Fruit fly (Drosophila melanogaster) whole organism, wandering third instar larva: ENCODE results near the gene BtbVII.

ENCODE experiments used
- Abd-B ChIP-seq: fragments of >200 bp; optimal IDR thresholded peaks from 2 replicates; lab custom pipeline; 2017; ENCODE audit warnings: missing biosample characterization, missing genetic modification characterization
- CG32264 ChIP-seq: fragments of 200-800 bp; sonication (Bioruptor generic); optimal IDR thresholded peaks from 2 replicates; lab custom pipeline; 2016; ENCODE audit warnings: missing biosample characterization, missing genetic modification characterization
- CG9705 ChIP-seq: fragments of 200-800 bp; sonication (Bioruptor generic); optimal IDR thresholded peaks from 2 replicates; lab custom pipeline; 2018; ENCODE audit warnings: missing biosample characterization, mild to moderate bottlenecking, missing genetic modification characterization
- CrebA ChIP-seq: fragments of 200-800 bp; sonication (Bioruptor generic); optimal IDR thresholded peaks from 2 replicates; lab custom pipeline; 2016; ENCODE audit warnings: missing biosample characterization, mild to moderate bottlenecking, missing genetic modification characterization, borderline replicate concordance
- Dfd ChIP-seq: fragments of >200 bp; optimal IDR thresholded peaks from 2 replicates; lab custom pipeline; 2017; ENCODE audit warnings: missing biosample characterization, missing genetic modification characterization
- Dif ChIP-seq: fragments of 200-275, 200-300 bp; sonication (Bioruptor generic); optimal IDR thresholded peaks from 2 replicates; lab custom pipeline; 2018; ENCODE audit warnings: missing biosample characterization, missing genetic modification characterization; ENCODE audit not compliant: partially characterized antibody
- GATAd ChIP-seq: sonication (Bioruptor generic); optimal IDR thresholded peaks from 2 replicates; lab custom pipeline; 2016; ENCODE audit warnings: missing biosample characterization, missing genetic modification characterization
- HLH106 ChIP-seq: fragments of 200-800 bp; optimal IDR thresholded peaks from 3 replicates; lab custom pipeline; 2019; ENCODE audit warnings: missing biosample characterization, mild to moderate bottlenecking, missing genetic modification characterization, moderate library complexity
- Hnf4 ChIP-seq: fragments of 200-800 bp; sonication (Bioruptor generic); optimal IDR thresholded peaks from 2 replicates; lab custom pipeline; 2016; ENCODE audit warnings: missing biosample characterization, mild to moderate bottlenecking, missing genetic modification characterization
- Hr78 ChIP-seq: fragments of >200 bp; optimal IDR thresholded peaks from 2 replicates; lab custom pipeline; 2017; ENCODE audit warnings: missing biosample characterization, missing genetic modification characterization
- Hr83 ChIP-seq: fragments of 200-300 bp; sonication (Bioruptor generic); optimal IDR thresholded peaks from 2 replicates; lab custom pipeline; 2016; ENCODE audit warnings: missing biosample characterization, mild to moderate bottlenecking, missing genetic modification characterization, moderate library complexity; ENCODE audit not compliant: poor library complexity, severe bottlenecking
- Jra ChIP-seq: sonication (Bioruptor generic); optimal IDR thresholded peaks from 2 replicates; lab custom pipeline; 2016; ENCODE audit warnings: missing biosample characterization, missing genetic modification characterization
- Mio ChIP-seq: sonication (Bioruptor generic); optimal IDR thresholded peaks from 2 replicates; lab custom pipeline; 2016; ENCODE audit warnings: missing biosample characterization, missing genetic modification characterization
- N ChIP-seq: fragments of >200 bp; optimal IDR thresholded peaks from 2 replicates; lab custom pipeline; 2018; ENCODE audit warnings: missing biosample characterization, missing external identifiers, missing genetic modification characterization
- OdsH ChIP-seq: fragments of 200-800 bp; sonication (Bioruptor generic); optimal IDR thresholded peaks from 2 replicates; lab custom pipeline; 2016; ENCODE audit warnings: missing biosample characterization, mild to moderate bottlenecking, missing genetic modification characterization
- Rel ChIP-seq, 2 experiments: fragments of 200-800 bp; sonication (Bioruptor generic) in 1 of 2; optimal IDR thresholded peaks; 2 replicates in 1 of 2; 3 replicates in 1 of 2; lab custom pipeline; 2016 to 2019; ENCODE audit warnings: mild to moderate bottlenecking in 2 of 2, missing biosample characterization in 2 of 2, missing genetic modification characterization in 2 of 2, moderate library complexity in 1 of 2
- Sp1 ChIP-seq: fragments of 200-800 bp; sonication (Bioruptor generic); optimal IDR thresholded peaks from 3 replicates; lab custom pipeline; 2019; ENCODE audit warnings: missing biosample characterization, mild to moderate bottlenecking, missing genetic modification characterization, moderate library complexity
- Vsx2 ChIP-seq: fragments of 200-300, 225-300 bp; sonication (Bioruptor generic); optimal IDR thresholded peaks from 2 replicates; lab custom pipeline; 2018; ENCODE audit warnings: missing biosample characterization, missing genetic modification characterization; ENCODE audit not compliant: partially characterized antibody
- br ChIP-seq: fragments of 200-800 bp; sonication (Bioruptor generic); optimal IDR thresholded peaks from 2 replicates; lab custom pipeline; 2016; ENCODE audit warnings: missing biosample characterization, missing genetic modification characterization
- brk ChIP-seq: fragments of 200-800 bp; sonication (Bioruptor generic); optimal IDR thresholded peaks from 2 replicates; lab custom pipeline; 2016; ENCODE audit warnings: missing biosample characterization, mild to moderate bottlenecking, missing genetic modification characterization
- dmrt93B ChIP-seq: fragments of 200-800 bp; sonication (Bioruptor generic); optimal IDR thresholded peaks from 2 replicates; lab custom pipeline; 2018; ENCODE audit warnings: missing biosample characterization, mild to moderate bottlenecking, missing genetic modification characterization
- dsf ChIP-seq: sonication (Bioruptor generic); optimal IDR thresholded peaks from 2 replicates; lab custom pipeline; 2016; ENCODE audit warnings: missing biosample characterization, missing genetic modification characterization, borderline replicate concordance
- ey ChIP-seq: fragments of 200-800 bp; sonication (Bioruptor generic); optimal IDR thresholded peaks from 2 replicates; lab custom pipeline; 2016; ENCODE audit warnings: missing biosample characterization, missing genetic modification characterization
- foxo ChIP-seq, 2 experiments: fragments of 200-800 bp; sonication (Bioruptor generic); optimal IDR thresholded peaks; 2 replicates in 1 of 2; 3 replicates in 1 of 2; lab custom pipeline; 2016 to 2017; ENCODE audit warnings: missing biosample characterization in 2 of 2, missing genetic modification characterization in 2 of 2
- fru ChIP-seq: fragments of 200-800 bp; sonication (Bioruptor generic); optimal IDR thresholded peaks from 3 replicates; lab custom pipeline; 2016; ENCODE audit warnings: missing biosample characterization, mild to moderate bottlenecking, missing genetic modification characterization
- h ChIP-seq: fragments of 200-800 bp; sonication (Bioruptor generic); optimal IDR thresholded peaks from 3 replicates; lab custom pipeline; 2016; ENCODE audit warnings: missing biosample characterization, mild to moderate bottlenecking, missing genetic modification characterization
- jim ChIP-seq: fragments of 175-275, 200-325 bp; sonication (Bioruptor generic); optimal IDR thresholded peaks from 2 replicates; lab custom pipeline; 2016; ENCODE audit warnings: missing biosample characterization, mild to moderate bottlenecking, missing genetic modification characterization
- lola ChIP-seq: fragments of >200 bp; optimal IDR thresholded peaks from 2 replicates; lab custom pipeline; 2017; ENCODE audit warnings: missing biosample characterization, missing genetic modification characterization
- psq ChIP-seq: fragments of 200-800 bp; sonication (Bioruptor generic); optimal IDR thresholded peaks from 3 replicates; lab custom pipeline; 2017; ENCODE audit warnings: missing biosample characterization, mild to moderate bottlenecking, missing genetic modification characterization, moderate library complexity
- rgr ChIP-seq: fragments of 200-800 bp; sonication (Bioruptor generic); optimal IDR thresholded peaks from 3 replicates; lab custom pipeline; 2016; ENCODE audit warnings: missing biosample characterization, mild to moderate bottlenecking, missing genetic modification characterization
- sage ChIP-seq: fragments of 200-800 bp; sonication (Bioruptor generic); optimal IDR thresholded peaks from 2 replicates; lab custom pipeline; 2016; ENCODE audit warnings: missing biosample characterization, mild to moderate bottlenecking, missing genetic modification characterization
- sv ChIP-seq: fragments of 200-800 bp; sonication (Bioruptor generic); optimal IDR thresholded peaks from 3 replicates; lab custom pipeline; 2016; ENCODE audit warnings: missing biosample characterization, missing genetic modification characterization
- woc ChIP-seq: sonication (Bioruptor generic); optimal IDR thresholded peaks from 2 replicates; lab custom pipeline; 2016; ENCODE audit warnings: missing biosample characterization, mild to moderate bottlenecking, missing genetic modification characterization

The BtbVII gene

DNA sequence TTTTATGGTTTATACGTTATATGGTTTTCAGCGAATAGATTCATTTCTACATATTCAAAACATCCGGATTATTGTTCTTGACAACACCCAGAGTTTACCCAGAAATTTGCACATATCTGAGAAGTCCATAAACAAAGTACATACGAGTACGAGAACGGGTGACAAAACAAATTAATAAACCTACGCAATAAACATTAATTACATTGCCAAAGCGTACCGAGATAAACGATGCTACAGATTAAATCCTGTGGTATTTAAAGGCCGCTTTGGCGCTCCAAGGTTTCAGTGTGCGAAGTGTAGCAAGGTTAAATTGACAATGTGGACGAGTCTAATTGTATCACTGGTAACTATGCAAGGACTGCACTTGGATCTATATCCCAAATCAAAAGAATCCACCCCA lies 38.8 kb downstream of the BtbVII start, which contains the start of gene CG14957:
Gene CG14957 (plus strand): TSS at position 301 of the 400 bp plus-strand sequence.
- peak; percentile 18 for TF ChIP-seq Hnf4 (GFP tag; lab: Kevin White, UChicago)
- no peak for TF ChIP-seq rgr
- peak; percentile 18 for TF ChIP-seq Hr83 (GFP tag; lab: Kevin White, UChicago)
- peak; percentile 31 for TF ChIP-seq Sp1 (GFP tag; lab: Kevin White, UChicago)

DNA sequence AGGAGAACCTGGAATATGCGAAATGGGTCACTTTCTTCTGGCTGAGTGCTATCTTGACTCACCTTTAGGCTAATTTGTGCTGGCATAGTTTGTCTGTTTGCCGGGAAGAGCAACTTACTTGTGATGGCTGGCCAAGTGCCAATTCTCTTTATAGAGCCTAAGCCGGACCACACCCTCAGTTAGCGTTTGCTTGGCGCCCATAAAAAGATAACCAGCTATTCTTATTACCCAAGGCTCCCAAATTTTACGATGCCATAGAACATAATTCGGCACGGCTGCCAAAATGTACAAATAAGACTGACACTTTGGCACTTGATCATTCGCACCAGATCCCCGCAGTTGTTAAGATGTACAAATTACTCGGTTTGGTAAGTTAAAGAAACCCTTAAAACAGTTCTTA lies 41.2 kb downstream of the BtbVII start, which contains the start of the genes CG42525 and CG14958:
Gene CG42525 (minus strand): TSS at position 101 of the 400 bp plus-strand sequence.
Gene CG14958 (plus strand): TSS at position 332 of the 400 bp plus-strand sequence.
- TF ChIP-seq Dif (GFP tag; lab: Kevin White, UChicago), result no peak
- no peak for TF ChIP-seq fru (GFP tag; lab: Kevin White, UChicago)
- TF ChIP-seq Sp1 (GFP tag; lab: Kevin White, UChicago), result no peak
- no peak for TF ChIP-seq brk (GFP tag; lab: Kevin White, UChicago)
- no peak for TF ChIP-seq Abd-B (GFP tag; lab: Kevin White, UChicago)
- no peak for TF ChIP-seq dsf (GFP tag; lab: Kevin White, UChicago)
- no peak for TF ChIP-seq CG32264 (GFP tag; lab: Kevin White, UChicago)
- no peak for TF ChIP-seq sv (GFP tag; lab: Kevin White, UChicago)
- no peak for TF ChIP-seq Rel (GFP tag; optimal IDR thresholded peaks at IDR 0.05; lab: Kevin White, UChicago)
- TF ChIP-seq Rel (tag; optimal IDR thresholded peaks at IDR 0.05; lab: Kevin White, UChicago), result no peak
- no peak for TF ChIP-seq dmrt93B (GFP tag; lab: Kevin White, UChicago)
- TF ChIP-seq foxo (GFP tag; optimal IDR thresholded peaks at IDR 0.05; lab: Kevin White, UChicago), result no peak
- no peak for TF ChIP-seq CrebA
- no peak for TF ChIP-seq psq (GFP tag; lab: Kevin White, UChicago)
- TF ChIP-seq HLH106 (tag; lab: Kevin White, UChicago), result no peak
- no peak for TF ChIP-seq lola (GFP tag; lab: Kevin White, UChicago)
- no peak for TF ChIP-seq jim (GFP tag; lab: Kevin White, UChicago)
- TF ChIP-seq Vsx2, result no peak
- no peak for TF ChIP-seq GATAd (GFP tag; lab: Kevin White, UChicago)
- TF ChIP-seq h (GFP tag; lab: Kevin White, UChicago), result no peak

DNA sequence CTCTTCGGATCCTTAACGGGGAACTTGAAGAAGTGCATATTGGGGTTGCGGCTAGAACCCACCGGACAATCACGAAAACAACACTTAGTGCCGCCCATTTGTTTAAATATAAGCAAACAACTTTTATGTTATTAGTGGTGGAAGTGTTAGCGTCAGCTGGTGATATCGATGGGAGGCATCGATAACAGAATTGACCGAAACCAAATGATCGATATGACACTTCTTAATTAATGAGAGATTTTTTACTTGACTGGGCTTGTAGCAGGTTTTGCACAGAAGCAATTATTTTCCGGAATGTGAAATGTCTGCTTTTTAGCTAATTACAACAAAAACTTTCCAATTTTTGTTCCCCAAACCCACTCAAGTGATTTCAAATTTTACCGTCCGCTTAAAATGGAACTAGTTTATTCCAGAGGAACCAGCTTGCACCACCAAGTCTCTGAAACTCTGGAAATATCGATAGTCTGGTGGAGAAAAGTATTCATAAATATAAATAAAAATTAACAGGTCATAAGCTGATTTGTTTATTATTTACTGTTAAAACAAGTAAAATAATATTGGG lies 44.0 kb downstream of the BtbVII start, which contains the start of gene CG14965:
Gene CG14965 (minus strand): TSS at position 159 of the 562 bp plus-strand sequence.
- TF ChIP-seq Hr83 (GFP tag; lab: Kevin White, UChicago) (peak; percentile 76), Jra (peak; percentile 8), Sp1 (GFP tag; lab: Kevin White, UChicago) (no peak)
- TF ChIP-seq, all 38 proteins: peak for 2

- peak; percentile 90 for TF ChIP-seq brk (GFP tag; lab: Kevin White, UChicago)
- peak; percentile 98 for TF ChIP-seq br
- TF ChIP-seq lola (GFP tag; lab: Kevin White, UChicago), result no peak
- TF ChIP-seq Dif (GFP tag; lab: Kevin White, UChicago), result peak; percentile 27
- TF ChIP-seq fru (GFP tag; lab: Kevin White, UChicago), result peak; percentile 95
- peak; percentile 68 for TF ChIP-seq Jra
- TF ChIP-seq Hr78 (GFP tag; lab: Kevin White, UChicago), result no peak
- no peak for TF ChIP-seq Dfd (GFP tag; lab: Kevin White, UChicago)
- TF ChIP-seq sv (GFP tag; lab: Kevin White, UChicago), result peak; percentile 85
- TF ChIP-seq dmrt93B (GFP tag; lab: Kevin White, UChicago), result peak; percentile 90
- TF ChIP-seq sage (GFP tag; lab: Kevin White, UChicago), result peak; percentile 95
- TF ChIP-seq foxo (GFP tag; optimal IDR thresholded peaks at IDR 0.05; lab: Kevin White, UChicago), result peak; percentile 87 to 93
- TF ChIP-seq GATAd (GFP tag; lab: Kevin White, UChicago), result no peak
- TF ChIP-seq woc (GFP tag; lab: Kevin White, UChicago), result peak; percentile 65
- TF ChIP-seq HLH106 (tag; lab: Kevin White, UChicago), result peak; percentile 87
- TF ChIP-seq N, result no peak
- peak; percentile 98 for TF ChIP-seq rgr
- TF ChIP-seq h (GFP tag; lab: Kevin White, UChicago), result peak; percentile 96
- TF ChIP-seq jim (GFP tag; lab: Kevin White, UChicago), result no peak
- peak; percentile 94 for TF ChIP-seq CG9705 (GFP tag; lab: Kevin White, UChicago)
- TF ChIP-seq Sp1 (GFP tag; lab: Kevin White, UChicago), result peak; percentile 98
- TF ChIP-seq dsf (GFP tag; lab: Kevin White, UChicago), result peak; percentile 78
- TF ChIP-seq OdsH (GFP tag; lab: Kevin White, UChicago), result peak; percentile 94
- TF ChIP-seq Hnf4 (GFP tag; lab: Kevin White, UChicago), result peak; percentile 92
- peak; percentile 86 for TF ChIP-seq CG32264 (GFP tag; lab: Kevin White, UChicago)
- TF ChIP-seq ey (GFP tag; lab: Kevin White, UChicago), result peak; percentile 80
- peak; percentile 81 for TF ChIP-seq Rel (GFP tag; optimal IDR thresholded peaks at IDR 0.05; lab: Kevin White, UChicago)
- peak; percentile 88 for TF ChIP-seq Rel (tag; optimal IDR thresholded peaks at IDR 0.05; lab: Kevin White, UChicago)
- peak; percentile 80 for TF ChIP-seq psq (GFP tag; lab: Kevin White, UChicago)
- peak; percentile 57 for TF ChIP-seq Mio (GFP tag; lab: Kevin White, UChicago)
- TF ChIP-seq Hr83 (GFP tag; lab: Kevin White, UChicago), result peak; percentile 99
These were observed 44.5 kb downstream of the BtbVII start, which contains the start of gene Hsp83 for dm6 chr3L:3192912-3193311. Hsp83 (plus strand) TSS chr3L:3192969.
